Fruit fly (Drosophila melanogaster): ENCODE results near the gene Cdk12.

Cdk12 gene

DNA sequence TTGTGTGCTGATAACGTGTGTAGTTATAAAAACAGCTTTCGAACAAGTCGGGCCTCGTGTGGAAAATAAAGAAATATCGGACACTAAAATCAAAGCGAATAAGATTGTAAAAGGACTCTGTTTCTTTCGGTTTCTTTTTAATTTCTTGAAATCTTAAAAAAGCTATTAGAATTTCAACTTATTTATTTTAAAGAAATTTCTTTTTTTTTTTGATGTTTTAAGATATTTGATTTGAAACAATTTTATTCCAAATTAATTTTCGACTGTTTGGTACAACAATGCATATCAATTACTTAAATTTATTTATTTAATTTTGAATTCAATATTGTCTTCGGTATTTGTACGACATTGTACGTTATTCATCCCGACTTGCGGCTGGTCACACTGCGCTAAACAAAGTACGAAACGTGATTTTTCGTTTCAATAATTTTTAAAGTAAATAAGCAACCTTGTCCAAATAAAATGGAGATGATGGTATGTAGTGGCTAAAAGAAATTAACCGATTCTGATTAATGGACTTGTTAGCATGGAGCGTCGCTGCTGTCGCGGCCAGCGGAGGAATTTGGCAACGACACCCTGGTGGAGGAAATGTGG is 23.3 kb upstream of the Cdk12 start, which contains the start of the genes CG7202 and CG7519 (continued):
- no peak for TF ChIP-seq tll (GFP tag; optimal IDR thresholded peaks at IDR 0.05)
- peak; percentile 13 for TF ChIP-seq CG8290 (GFP tag; optimal IDR thresholded peaks at IDR 0.05)
- no peak for TF ChIP-seq CG8290 (tag; optimal IDR thresholded peaks at IDR 0.05)
- TF ChIP-seq fd102C (GFP tag; optimal IDR thresholded peaks at IDR 0.05), result no peak
- TF ChIP-seq MBD-R2 (GFP tag; IDR thresholded peaks at IDR 0.05), result peak; percentile 45; the same call in 1 of the 2 replicates
- TF ChIP-seq gfzf (GFP tag; optimal IDR thresholded peaks at IDR 0.05), result peak; percentile 67
- no peak for TF ChIP-seq CG8765 (GFP tag; IDR thresholded peaks at IDR 0.05)

DNA sequence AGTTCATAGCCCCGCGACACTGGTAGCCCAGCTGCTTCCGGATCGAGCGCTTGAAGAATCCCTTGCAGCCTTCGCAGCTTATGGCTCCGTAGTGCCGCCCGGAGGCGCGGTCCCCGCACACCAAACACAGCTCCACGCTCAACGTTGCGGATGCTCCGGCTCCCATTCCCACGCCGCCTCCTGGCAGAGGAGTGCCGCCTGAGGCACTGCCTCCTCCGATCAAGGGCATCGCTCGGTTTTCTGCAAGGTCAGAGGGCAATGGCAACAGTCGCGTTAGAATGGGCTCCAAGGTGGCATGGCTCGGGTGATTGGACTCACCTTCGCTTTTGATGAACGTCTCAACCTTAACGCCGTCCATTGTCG is 19.6 kb upstream of the Cdk12 start:
- no peak for TF ChIP-seq CG12659 (GFP tag; optimal IDR thresholded peaks at IDR 0.05)
- no peak for TF ChIP-seq NK7.1 (GFP tag; optimal IDR thresholded peaks at IDR 0.05)
- 0 out of 2 replicates have a peak, but pooled peaks have one; percentile 2 for TF ChIP-seq CG9932 (GFP tag; IDR thresholded peaks at IDR 0.05)
- TF ChIP-seq hbn (GFP tag; IDR thresholded peaks at IDR 0.05; ENCODE audit: partially characterized antibody), result no peak
- TF ChIP-seq tna (GFP tag; IDR thresholded peaks at IDR 0.05; ENCODE audit: partially characterized antibody), result peak; percentile 52; the same call in 1 of the 2 replicates
- no peak for TF ChIP-seq NfI (GFP tag; optimal IDR thresholded peaks at IDR 0.05)
- TF ChIP-seq nom (GFP tag; optimal IDR thresholded peaks at IDR 0.05), result no peak
- no peak for TF ChIP-seq CG10209 (GFP tag; optimal IDR thresholded peaks at IDR 0.05)
- no peak for TF ChIP-seq fd102C (GFP tag; optimal IDR thresholded peaks at IDR 0.05)
- TF ChIP-seq CG15269 (tag; optimal IDR thresholded peaks at IDR 0.05), result no peak
- TF ChIP-seq mld (GFP tag; IDR thresholded peaks at IDR 0.05; ENCODE audit: partially characterized antibody), result 0 out of 3 replicates have a peak, but pooled peaks have one; percentile 24
- TF ChIP-seq Mad (GFP tag; optimal IDR thresholded peaks at IDR 0.05), result no peak
- TF ChIP-seq CG10274 (GFP tag; optimal IDR thresholded peaks at IDR 0.05), result no peak
- peak; percentile 71 for TF ChIP-seq Med (GFP tag)
- peak; percentile 74; the same call in 2 of the 4 replicates for TF ChIP-seq chinmo (GFP tag; IDR thresholded peaks at IDR 0.05; ENCODE audit: partially characterized antibody)
- 0 out of 2 replicates have a peak, but pooled peaks have one; percentile 5 for TF ChIP-seq peb (GFP tag; IDR thresholded peaks at IDR 0.05)
- TF ChIP-seq CG7963 (GFP tag; IDR thresholded peaks at IDR 0.05; ENCODE audit: partially characterized antibody), result peak; percentile 48; the same call in 1 of the 3 replicates
- TF ChIP-seq Dek (tag; optimal IDR thresholded peaks at IDR 0.05), result no peak
- TF ChIP-seq ftz-f1 (GFP tag; optimal IDR thresholded peaks at IDR 0.05), result peak; percentile 95
- TF ChIP-seq Ets65A (GFP tag), result peak; percentile 91
- TF ChIP-seq CG8924 (tag; optimal IDR thresholded peaks at IDR 0.05), result no peak
- TF ChIP-seq jumu (GFP tag; optimal IDR thresholded peaks at IDR 0.05), result no peak

DNA sequence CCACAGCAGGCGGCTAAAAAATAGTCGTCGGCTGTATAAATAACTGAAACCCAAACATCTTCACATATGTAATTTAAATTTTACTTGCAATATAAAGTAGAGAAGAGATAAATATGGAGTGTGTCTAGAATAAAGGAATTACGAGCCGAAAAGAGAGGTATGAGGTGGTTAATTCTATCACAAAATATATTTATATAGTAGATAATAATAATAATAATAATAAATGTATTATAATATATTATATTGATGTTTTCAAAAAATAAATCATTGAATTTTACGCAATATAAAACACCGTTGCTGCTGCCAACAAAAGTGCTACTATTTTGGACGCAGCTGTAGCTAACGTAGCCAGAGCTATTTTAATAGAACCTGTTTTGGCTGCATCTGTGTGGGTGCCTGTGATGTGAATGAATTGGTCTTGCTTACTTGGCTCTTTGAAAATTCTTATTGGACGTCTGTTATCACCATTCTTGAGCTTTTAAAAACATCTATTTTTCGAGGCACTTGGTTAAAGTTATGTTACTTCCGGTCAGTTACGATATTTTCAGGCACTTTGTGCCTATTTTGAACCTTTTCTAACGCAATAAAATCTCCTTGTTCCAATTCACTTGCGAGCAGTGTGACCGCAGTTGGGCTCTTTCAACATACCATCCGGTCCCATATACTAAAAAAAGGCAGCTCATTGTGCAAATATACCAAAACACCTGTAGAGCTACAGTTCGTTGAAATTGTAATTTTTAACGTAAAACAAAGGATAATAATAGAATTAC is 19.1 kb upstream of the Cdk12 start, which contains the start of gene Hr78:
Gene Hr78 (minus strand): TSS at position 630 of the 770 bp plus-strand sequence.
- TF ChIP-seq sd (tag; optimal IDR thresholded peaks at IDR 0.05) (peak; percentile 83), CG13123 (GFP tag; optimal IDR thresholded peaks at IDR 0.05) (peak; percentile 19), ERR (GFP tag; optimal IDR thresholded peaks at IDR 0.05) (no peak), Neu2 (GFP tag; optimal IDR thresholded peaks at IDR 0.05; ENCODE audit: borderline replicate concordance) (no peak), CG32532 (GFP tag; IDR thresholded peaks at IDR 0.05) (peak; percentile 77), CG6254 (GFP tag; optimal IDR thresholded peaks at IDR 0.05) (peak; percentile 72), CG3281 (GFP tag; optimal IDR thresholded peaks at IDR 0.05) (peak; percentile 89), sisA (GFP tag; IDR thresholded peaks at IDR 0.05) (peak; percentile 31; the same call in 1 of the 2 replicates), Side (GFP tag; optimal IDR thresholded peaks at IDR 0.05) (peak; percentile 8), Awh (GFP tag; IDR thresholded peaks at IDR 0.05) (peak; percentile 56; the same call in 1 of the 2 replicates), YL-1 (GFP tag; optimal IDR thresholded peaks at IDR 0.05) (peak; percentile 81), kay (GFP tag; optimal IDR thresholded peaks at IDR 0.05) (peak; percentile 3), CG8281 (tag; optimal IDR thresholded peaks at IDR 0.05) (peak; percentile 62), tgo (GFP tag; IDR thresholded peaks at IDR 0.05) (peak; percentile 60; the same call in 2 of the 3 replicates), CG30431 (GFP tag; optimal IDR thresholded peaks at IDR 0.05) (peak; percentile 63), Dbx (GFP tag; IDR thresholded peaks at IDR 0.05) (peak; percentile 39; the same call in 1 of the 3 replicates), CG4404 (GFP tag; IDR thresholded peaks at IDR 0.05) (peak; percentile 24; the same call in 1 of the 2 replicates), CG16815 (GFP tag; optimal IDR thresholded peaks at IDR 0.05) (peak; percentile 61)

All from whole organism, embryonic.